Fruit fly (Drosophila melanogaster) whole organism, adult: ENCODE results near the gene CG5151.

ENCODE experiments used
- CG14711 ChIP-seq: fragments of 200-800 bp; sonication (Bioruptor generic); optimal IDR thresholded peaks from 2 replicates; lab custom pipeline; 2018; ENCODE audit warnings: missing biosample characterization, mild to moderate bottlenecking, missing genetic modification characterization, moderate library complexity
- Mnt ChIP-seq: fragments of 200-800 bp; sonication (Bioruptor generic); optimal IDR thresholded peaks from 2 replicates; lab custom pipeline; 2016; ENCODE audit warnings: missing biosample characterization, mild to moderate bottlenecking, missing genetic modification characterization
- cic ChIP-seq: fragments of 200-800 bp; sonication (Bioruptor generic); optimal IDR thresholded peaks from 2 replicates; lab custom pipeline; 2017; ENCODE audit warnings: missing biosample characterization, mild to moderate bottlenecking, missing genetic modification characterization, moderate library complexity
- ovo ChIP-seq: fragments of 200-800 bp; sonication (Bioruptor generic); optimal IDR thresholded peaks from 2 replicates; lab custom pipeline; 2016; ENCODE audit warnings: missing biosample characterization, missing genetic modification characterization

DNA sequence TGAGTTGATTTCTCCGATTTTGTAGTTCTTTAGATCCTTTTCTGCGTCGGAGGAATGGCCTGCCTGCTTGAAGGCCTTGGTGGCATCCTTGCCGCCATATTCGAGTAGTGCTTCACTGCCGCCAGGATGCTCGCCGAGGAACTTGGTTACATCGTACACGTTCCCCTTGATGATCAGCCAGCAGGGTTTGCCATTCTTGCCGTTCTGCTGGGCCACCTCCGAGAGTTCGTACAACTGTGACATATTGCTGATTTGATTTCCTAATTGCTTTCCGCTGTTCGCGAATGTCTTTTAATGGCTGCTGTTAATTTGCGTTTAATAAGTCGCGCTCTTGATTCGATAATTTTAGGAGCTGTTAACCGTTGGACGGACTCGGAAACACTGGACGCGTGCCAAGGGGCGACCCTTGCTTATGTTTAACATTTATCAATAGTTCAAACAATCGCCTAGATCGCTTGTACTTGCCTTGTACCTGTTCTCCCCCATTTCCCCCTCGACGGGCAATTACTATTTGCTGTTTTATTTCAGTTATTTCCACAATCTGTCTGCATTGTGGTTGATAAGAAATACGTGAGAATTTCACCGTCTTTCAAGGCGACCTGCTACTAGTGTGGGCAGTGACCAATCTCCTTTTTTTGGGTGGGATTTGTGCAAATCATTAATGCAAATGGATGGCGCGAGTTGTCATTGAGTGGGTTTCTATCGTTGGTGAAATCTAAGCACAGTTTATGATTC, 27.5 kb downstream of the CG5151 start:
- TF ChIP-seq cic (GFP tag; lab: Kevin White, UChicago) (peak; percentile 41), Mnt (GFP tag; lab: Kevin White, UChicago) (no peak), ovo (no peak), CG14711 (no peak)
